Fruit fly (Drosophila melanogaster) whole organism, embryonic: ENCODE measurements around the gene CG15422.
A peak's percentile ranks its signal among the peaks of the same experiment; 100 is the strongest.

Experiments
- Atf6 ChIP-seq: fragments of 200-800 bp; sonication (Bioruptor generic); IDR thresholded peaks from 2 replicates; pipeline ENCODE4 v1.3.6; 2022; ENCODE audit warnings: missing biosample characterization, missing genetic modification characterization
- CG14441 ChIP-seq: fragments of 200-800 bp; sonication (Bioruptor generic); IDR thresholded peaks from 2 replicates; pipeline ENCODE4 v1.3.6; 2022; ENCODE audit warnings: missing biosample characterization, missing genetic modification characterization
- CG15073 ChIP-seq: fragments of 200-800 bp; sonication (Bioruptor generic); optimal IDR thresholded peaks from 2 replicates; lab custom pipeline; 2016; ENCODE audit warnings: missing biosample characterization, missing genetic modification characterization
- CG1647 ChIP-seq: fragments of 200-800 bp; sonication (Bioruptor generic); optimal IDR thresholded peaks from 3 replicates; lab custom pipeline; 2016; ENCODE audit warnings: missing biosample characterization, missing genetic modification characterization
- CG17612 ChIP-seq: fragments of 200-800 bp; sonication (Bioruptor generic); IDR thresholded peaks from 2 replicates; pipeline ENCODE4 v1.3.6; 2022; ENCODE audit warnings: missing biosample characterization, missing genetic modification characterization
- CG2120 ChIP-seq: fragments of 200-800 bp; sonication (Bioruptor generic); optimal IDR thresholded peaks from 3 replicates; lab custom pipeline; 2016; ENCODE audit warnings: missing biosample characterization, missing genetic modification characterization
- CG2678 ChIP-seq: fragments of 200-800 bp; sonication (Bioruptor generic); optimal IDR thresholded peaks from 3 replicates; lab custom pipeline; 2019; ENCODE audit warnings: missing biosample characterization, mild to moderate bottlenecking, missing genetic modification characterization, moderate library complexity
- CG34224 ChIP-seq: fragments of 200-800 bp; sonication (Bioruptor generic); IDR thresholded peaks from 3 replicates; pipeline ENCODE4 v1.3.6; 2022; ENCODE audit warnings: missing biosample characterization, missing genetic modification characterization; ENCODE audit not compliant: partially characterized antibody
- CG34376 ChIP-seq: fragments of 200-800 bp; sonication (Bioruptor generic); optimal IDR thresholded peaks from 2 replicates; lab custom pipeline; 2018; ENCODE audit warnings: missing biosample characterization, mild to moderate bottlenecking, missing genetic modification characterization
- CG6175 ChIP-seq: fragments of 200-800 bp; sonication (Bioruptor generic); IDR thresholded peaks from 3 replicates; pipeline ENCODE4 v1.3.6; 2022; ENCODE audit warnings: missing biosample characterization, missing genetic modification characterization
- CG6689 ChIP-seq: fragments of 200-800 bp; sonication (Bioruptor generic); IDR thresholded peaks from 2 replicates; pipeline ENCODE4 v1.3.6; 2022; ENCODE audit warnings: missing biosample characterization, missing genetic modification characterization
- CG7271 ChIP-seq: fragments of 200-800 bp; sonication (Bioruptor generic); optimal IDR thresholded peaks from 2 replicates; lab custom pipeline; 2018; ENCODE audit warnings: missing biosample characterization, mild to moderate bottlenecking, missing genetic modification characterization, moderate library complexity
- CG7357 ChIP-seq: fragments of 200-800 bp; sonication (Bioruptor generic); IDR thresholded peaks from 3 replicates; pipeline ENCODE4 v1.3.6; 2022; ENCODE audit warnings: missing biosample characterization, missing genetic modification characterization
- CG7963 ChIP-seq: fragments of 200-800 bp; sonication (Bioruptor generic); IDR thresholded peaks from 3 replicates; pipeline ENCODE4 v1.3.6; 2022; ENCODE audit warnings: missing biosample characterization, missing genetic modification characterization; ENCODE audit not compliant: partially characterized antibody
- CG8478 ChIP-seq: fragments of >200 bp; optimal IDR thresholded peaks from 2 replicates; lab custom pipeline; 2018
- CG8944 ChIP-seq: fragments of 200-800 bp; sonication (Bioruptor generic); optimal IDR thresholded peaks from 3 replicates; lab custom pipeline; 2016; ENCODE audit warnings: missing biosample characterization, missing genetic modification characterization
- CG9609 ChIP-seq: fragments of 200-800 bp; sonication (Bioruptor generic); optimal IDR thresholded peaks from 3 replicates; lab custom pipeline; 2016; ENCODE audit warnings: missing biosample characterization, missing genetic modification characterization
- Chrac-16 ChIP-seq: fragments of 200-800 bp; sonication (Bioruptor generic); optimal IDR thresholded peaks from 3 replicates; lab custom pipeline; 2016; ENCODE audit warnings: missing biosample characterization, missing genetic modification characterization
- Dad ChIP-seq: fragments of 200-800 bp; sonication (Bioruptor generic); optimal IDR thresholded peaks from 3 replicates; lab custom pipeline; 2016; ENCODE audit warnings: missing biosample characterization, missing genetic modification characterization
- GATAe ChIP-seq: fragments of 200-800 bp; sonication (Bioruptor generic); conservative IDR thresholded peaks from 2 replicates; pipeline ENCODE4 v1.3.6; 2022; ENCODE audit warnings: missing biosample characterization, missing genetic modification characterization
- H2.0 ChIP-seq: fragments of 200-800 bp; sonication (Bioruptor generic); IDR thresholded peaks from 2 replicates; pipeline ENCODE4 v1.3.6; 2022; ENCODE audit warnings: missing biosample characterization, missing genetic modification characterization
- Hmr ChIP-seq: fragments of 200-800 bp; sonication (Bioruptor generic); optimal IDR thresholded peaks from 3 replicates; lab custom pipeline; 2017; ENCODE audit warnings: mild to moderate bottlenecking, missing biosample characterization, missing genetic modification reagents, missing genetic modification characterization
- Kr ChIP-seq: fragments of 200-800 bp; sonication (Bioruptor generic); optimal IDR thresholded peaks from 2 replicates; lab custom pipeline; 2017; ENCODE audit warnings: missing biosample characterization, mild to moderate bottlenecking, missing genetic modification characterization
- MESR4 ChIP-seq: fragments of 200-800 bp; sonication (Bioruptor generic); optimal IDR thresholded peaks from 2 replicates; lab custom pipeline; 2018; ENCODE audit warnings: missing biosample characterization, mild to moderate bottlenecking, missing genetic modification characterization, moderate library complexity
- MTF-1 ChIP-seq: fragments of 200-800 bp; sonication (Bioruptor generic); optimal IDR thresholded peaks from 2 replicates; lab custom pipeline; 2018; ENCODE audit warnings: missing biosample characterization, mild to moderate bottlenecking, missing genetic modification characterization, borderline replicate concordance
- NFAT ChIP-seq: fragments of 200-800 bp; sonication (Bioruptor generic); IDR thresholded peaks from 2 replicates; pipeline ENCODE4 v1.3.6; 2022; ENCODE audit warnings: missing biosample characterization, missing genetic modification characterization
- Neu2 ChIP-seq: fragments of 200-800 bp; sonication (Bioruptor generic); optimal IDR thresholded peaks from 3 replicates; lab custom pipeline; 2016; ENCODE audit warnings: missing biosample characterization, missing genetic modification characterization, borderline replicate concordance
- Nf-YC ChIP-seq: fragments of 200-800 bp; optimal IDR thresholded peaks from 3 replicates; lab custom pipeline; 2019; ENCODE audit warnings: missing biosample characterization, mild to moderate bottlenecking, missing genetic modification characterization, moderate library complexity
- Side ChIP-seq: fragments of 200-800 bp; sonication (Bioruptor generic); optimal IDR thresholded peaks from 2 replicates; lab custom pipeline; 2016; ENCODE audit warnings: missing biosample characterization, missing genetic modification characterization
- Ssrp ChIP-seq: fragments of 200-800 bp; sonication (Bioruptor generic); optimal IDR thresholded peaks from 2 replicates; lab custom pipeline; 2018; ENCODE audit warnings: missing biosample characterization, mild to moderate bottlenecking, missing genetic modification characterization, moderate library complexity
- ac ChIP-seq: fragments of 200-800 bp; sonication (Bioruptor generic); optimal IDR thresholded peaks from 3 replicates; lab custom pipeline; 2017; ENCODE audit warnings: missing biosample characterization, mild to moderate bottlenecking, missing genetic modification characterization
- ase ChIP-seq: fragments of 200-800 bp; sonication (Bioruptor generic); IDR thresholded peaks from 3 replicates; pipeline ENCODE4 v1.3.6; 2022; ENCODE audit warnings: missing biosample characterization, missing genetic modification characterization
- bcd ChIP-seq: fragments of 200-800 bp; sonication (Bioruptor generic); optimal IDR thresholded peaks from 2 replicates; lab custom pipeline; 2017; ENCODE audit warnings: missing biosample characterization, mild to moderate bottlenecking, missing genetic modification characterization
- croc ChIP-seq: fragments of 200-800 bp; sonication (Bioruptor generic); conservative IDR thresholded peaks from 3 replicates; pipeline ENCODE4 v1.3.6; 2022; ENCODE audit warnings: missing biosample characterization, missing genetic modification characterization
- dpn ChIP-seq, 2 experiments: fragments of 200-800 bp; sonication (Bioruptor generic); optimal IDR thresholded peaks; 3 replicates each; lab custom pipeline; 2016; ENCODE audit warnings: missing biosample characterization in 2 of 2, missing genetic modification characterization in 2 of 2
- esg ChIP-seq: fragments of 200-800 bp; sonication (Bioruptor generic); conservative IDR thresholded peaks from 2 replicates; pipeline ENCODE4 v1.3.6; 2022; ENCODE audit warnings: missing biosample characterization, missing genetic modification characterization
- ftz-f1 ChIP-seq: fragments of 200-800 bp; sonication (Bioruptor generic); optimal IDR thresholded peaks from 2 replicates; lab custom pipeline; 2016; ENCODE audit warnings: missing biosample characterization, missing genetic modification characterization
- gro ChIP-seq: fragments of 200-800 bp; sonication (Bioruptor generic); optimal IDR thresholded peaks from 2 replicates; lab custom pipeline; 2016; ENCODE audit warnings: missing biosample characterization, missing genetic modification characterization
- hth ChIP-seq: fragments of >200 bp; optimal IDR thresholded peaks from 2 replicates; lab custom pipeline; 2017; ENCODE audit warnings: inconsistent platforms
- klu ChIP-seq: fragments of 200-800 bp; sonication (Bioruptor generic); IDR thresholded peaks from 2 replicates; pipeline ENCODE4 v1.3.6; 2022; ENCODE audit warnings: missing biosample characterization, missing genetic modification characterization
- oc ChIP-seq: fragments of 200-800 bp; sonication (Bioruptor generic); optimal IDR thresholded peaks from 2 replicates; lab custom pipeline; 2018; ENCODE audit warnings: missing biosample characterization, mild to moderate bottlenecking, missing genetic modification characterization, moderate library complexity
- pan ChIP-seq, 4 experiments: fragments of >200 bp in 3 of 4; fragments of 200-800 bp in 1 of 4; sonication (Bioruptor generic) in 1 of 4; optimal IDR thresholded peaks in 3 of 4; IDR thresholded peaks in 1 of 4; 2 replicates each; pipeline versions ENCODE4 v1.3.6 to Lab custom; 2017 to 2022; ENCODE audit warnings: missing biosample characterization in 2 of 4, missing genetic modification characterization in 2 of 4, mixed read lengths in 1 of 4
- peb ChIP-seq: fragments of 200-800 bp; sonication (Bioruptor generic); IDR thresholded peaks from 2 replicates; pipeline ENCODE4 v1.3.6; 2022; ENCODE audit warnings: missing biosample characterization, missing genetic modification characterization
- prd ChIP-seq, 3 experiments: fragments of >200 bp in 2 of 3; fragments of 200-800 bp in 1 of 3; sonication (Bioruptor generic) in 1 of 3; optimal IDR thresholded peaks in 2 of 3; IDR thresholded peaks in 1 of 3; 2 replicates in 2 of 3; 3 replicates in 1 of 3; pipeline versions ENCODE4 v1.3.6 to Lab custom; 2017 to 2022; ENCODE audit warnings: missing biosample characterization in 1 of 3, missing genetic modification characterization in 1 of 3
- psq ChIP-seq: fragments of 200-800 bp; sonication (Bioruptor generic); optimal IDR thresholded peaks from 2 replicates; lab custom pipeline; 2017; ENCODE audit warnings: missing biosample characterization, missing genetic modification characterization
- pzg ChIP-seq: fragments of 200-800 bp; sonication (Bioruptor generic); optimal IDR thresholded peaks from 3 replicates; lab custom pipeline; 2018; ENCODE audit warnings: missing biosample characterization, mild to moderate bottlenecking, missing genetic modification characterization, moderate library complexity
- sima ChIP-seq: fragments of 200-800 bp; sonication (Bioruptor generic); optimal IDR thresholded peaks from 2 replicates; lab custom pipeline; 2016; ENCODE audit warnings: missing biosample characterization, missing genetic modification characterization
- slbo ChIP-seq: fragments of 200-800 bp; sonication (Bioruptor generic); IDR thresholded peaks from 2 replicates; pipeline ENCODE4 v1.3.6; 2022; ENCODE audit warnings: missing biosample characterization, missing genetic modification characterization
- tx ChIP-seq: fragments of 200-800 bp; sonication (Bioruptor generic); optimal IDR thresholded peaks from 2 replicates; lab custom pipeline; 2016; ENCODE audit warnings: missing biosample characterization, missing genetic modification characterization
- wor ChIP-seq: fragments of 200-800 bp; sonication (Bioruptor generic); IDR thresholded peaks from 2 replicates; pipeline ENCODE4 v1.3.6; 2022; ENCODE audit warnings: missing biosample characterization, missing genetic modification characterization

The CG15422 gene

DNA sequence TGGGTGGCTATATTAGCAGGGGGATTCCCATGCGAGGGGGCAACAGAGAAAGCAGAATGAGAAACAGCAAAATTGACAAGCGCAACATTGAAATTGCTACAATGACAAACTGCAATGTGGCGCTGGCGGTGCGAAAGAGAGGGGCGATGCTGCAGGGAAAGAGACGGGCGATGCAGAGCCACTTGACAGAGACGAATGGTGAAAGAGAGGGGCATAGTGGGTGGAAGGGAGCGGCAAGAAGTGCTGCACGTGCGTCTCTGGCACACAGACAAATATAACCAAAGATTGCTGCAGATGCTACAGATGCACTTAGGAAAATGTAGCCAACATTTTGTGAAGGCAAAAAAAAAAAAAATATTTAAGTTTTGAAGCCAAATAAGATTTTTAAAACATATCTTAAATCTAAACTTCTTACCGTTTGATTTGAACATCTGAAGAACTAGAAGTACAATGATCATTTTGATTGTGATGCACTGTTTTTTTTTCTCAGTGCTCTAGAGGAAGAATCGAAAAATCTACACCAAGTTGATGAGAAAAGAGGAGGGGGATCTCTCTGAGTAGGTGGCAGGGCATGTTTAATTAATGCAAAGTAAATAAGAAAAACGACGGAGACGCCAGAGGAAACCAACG is 40.5 kb downstream of the CG15422 start (continued):
- TF ChIP-seq CG1647 (GFP tag; lab: Kevin White, UChicago) (no peak), prd (optimal IDR thresholded peaks at IDR 0.05; lab: Kevin White, UChicago) (no peak), prd (GFP tag; IDR thresholded peaks at IDR 0.05; lab: Robert Waterston, UW) (peak; percentile 77; the same call in 2 of the 3 replicates), MTF-1 (GFP tag; lab: Kevin White, UChicago) (peak; percentile 14), Ssrp (tag; lab: Kevin White, UChicago) (peak; percentile 73), hth (lab: Kevin White, UChicago) (no peak), Dad (GFP tag; lab: Kevin White, UChicago) (no peak), MESR4 (no peak), CG6175 (GFP tag; lab: Robert Waterston, UW) (no peak), CG9609 (GFP tag; lab: Kevin White, UChicago) (peak; percentile 55), Side (GFP tag; lab: Kevin White, UChicago) (peak; percentile 42), ase (GFP tag; lab: Robert Waterston, UW) (peak; percentile 44; the same call in 1 of the 3 replicates), psq (GFP tag; lab: Kevin White, UChicago) (peak; percentile 41), oc (tag; lab: Kevin White, UChicago) (peak; percentile 35), CG7963 (GFP tag; lab: Robert Waterston, UW) (no peak), pan (optimal IDR thresholded peaks at IDR 0.05; lab: Kevin White, UChicago) (no peak), pan (GFP tag; optimal IDR thresholded peaks at IDR 0.05 in 1 of 2, IDR thresholded peaks at IDR 0.05 in 1 of 2) (peak in 1 of 2 experiments; percentile 52), CG17612 (GFP tag; lab: Robert Waterston, UW) (no peak), ftz-f1 (GFP tag; lab: Kevin White, UChicago) (no peak), CG6689 (peak; percentile 66), pzg (GFP tag; lab: Kevin White, UChicago) (no peak), sima (GFP tag; lab: Kevin White, UChicago) (peak; percentile 5), klu (GFP tag; lab: Robert Waterston, UW) (no peak), CG2120 (no peak), dpn (GFP tag; optimal IDR thresholded peaks at IDR 0.05; lab: Kevin White, UChicago) (peak; percentile 34 to 49), bcd (GFP tag; lab: Kevin White, UChicago) (peak; percentile 30), CG34376 (no peak), CG15073 (GFP tag; lab: Kevin White, UChicago) (no peak), CG14441 (no peak), Kr (GFP tag; lab: Kevin White, UChicago) (no peak), CG2678 (tag; lab: Kevin White, UChicago) (peak; percentile 67), peb (GFP tag; lab: Robert Waterston, UW) (peak; percentile 59), tx (GFP tag; lab: Kevin White, UChicago) (no peak), gro (GFP tag; lab: Kevin White, UChicago) (no peak), slbo (GFP tag; lab: Robert Waterston, UW) (no peak), esg (GFP tag; lab: Robert Waterston, UW) (peak; percentile 25; the same call in 1 of the 2 replicates), CG8944 (GFP tag; lab: Kevin White, UChicago) (peak; percentile 33), H2.0 (GFP tag; lab: Robert Waterston, UW) (peak; percentile 53; the same call in 1 of the 2 replicates), GATAe (no peak), CG7271 (tag; lab: Kevin White, UChicago) (no peak), ac (GFP tag; lab: Kevin White, UChicago) (peak; percentile 16), Nf-YC (tag; lab: Kevin White, UChicago) (no peak), CG7357 (peak; percentile 21; the same call in 1 of the 3 replicates), CG34224 (GFP tag; lab: Robert Waterston, UW) (no peak), CG8478 (lab: Kevin White, UChicago) (no peak), Chrac-16 (GFP tag; lab: Kevin White, UChicago) (peak; percentile 66), croc (peak; percentile 79), Atf6 (GFP tag; lab: Robert Waterston, UW) (no peak), wor (GFP tag; lab: Robert Waterston, UW) (peak; percentile 69), NFAT (GFP tag; lab: Robert Waterston, UW) (no peak), Hmr (GFP tag; lab: Kevin White, UChicago) (no peak), Neu2 (GFP tag; lab: Kevin White, UChicago) (no peak)
